Worm (Caenorhabditis elegans) whole organism, L4/young adult: Measurements from ENCODE around the gene mcm-5.

ENCODE experiments used
- dao-5 ChIP-seq: sonication (generic microtip); optimal IDR thresholded peaks from 2 replicates; lab custom pipeline; 2016; ENCODE audit warnings: missing genotype, missing genetic modification characterization, moderate library complexity, missing compliant biosample characterization
- him-1 ChIP-seq: sonication (generic microtip); optimal IDR thresholded peaks from 2 replicates; lab custom pipeline; 2016; ENCODE audit warnings: missing genotype, missing genetic modification reagents, missing genetic modification characterization, missing compliant biosample characterization

- TF ChIP-seq dao-5 (tag; lab: Kevin White, UChicago) (no peak), him-1 (tag; lab: Kevin White, UChicago) (no peak)
These were observed 29.0 kb upstream of the mcm-5 start, which contains the start of gene H38K22.6 for ce11 chrIII:4320113-4320512.
